Fruit fly (Drosophila melanogaster): Measurements from ENCODE around the gene ver.

Gene ver

DNA sequence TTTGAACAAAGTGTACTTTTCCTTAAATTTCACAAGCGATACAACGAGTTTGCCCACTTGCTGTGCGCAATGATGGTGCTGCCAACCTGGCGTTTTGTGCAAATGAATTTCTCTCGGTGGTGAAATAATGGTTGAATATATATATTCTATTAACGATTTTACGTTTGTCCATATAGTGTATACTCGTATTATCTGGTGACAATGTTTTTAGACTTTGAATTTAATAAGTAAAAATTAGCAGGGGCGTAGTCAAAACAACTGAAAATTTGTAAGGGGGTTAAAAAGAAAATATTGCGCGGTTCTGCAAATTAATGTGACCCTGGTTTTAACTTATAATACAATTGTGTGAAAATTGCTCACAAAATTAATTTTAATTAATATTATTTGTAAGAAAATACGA lies at the start of gene ver, which contains the start of gene Gcn5:
Gene ver, plus strand, starts transcription at position 47 of the 400 bp plus-strand sequence.
Gene Gcn5, minus strand, starts transcription at position 74 of the 400 bp plus-strand sequence.
- peak; percentile 94 for TF ChIP-seq noc (tag; optimal IDR thresholded peaks at IDR 0.05)

DNA sequence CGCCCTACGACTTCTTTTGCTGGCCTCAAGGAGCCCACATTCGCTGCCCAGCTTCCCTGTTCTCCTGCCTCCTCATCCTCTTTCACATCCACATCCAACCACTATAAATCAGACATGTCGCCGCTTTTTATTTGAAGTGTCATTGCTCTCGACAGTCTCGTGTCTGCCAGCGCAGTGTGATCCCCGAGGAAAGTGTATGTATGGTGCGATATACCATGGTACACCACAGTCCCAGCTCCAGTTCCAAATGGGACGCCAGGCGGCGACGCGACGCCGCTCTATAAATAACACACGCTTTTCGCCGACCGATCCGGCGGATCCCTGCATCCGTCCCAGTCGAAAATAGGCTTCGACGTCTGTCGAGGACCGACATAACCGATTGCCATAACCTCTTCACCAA lies 45.6 kb upstream of the ver start:
- no peak for TF ChIP-seq noc (tag; optimal IDR thresholded peaks at IDR 0.05)

DNA sequence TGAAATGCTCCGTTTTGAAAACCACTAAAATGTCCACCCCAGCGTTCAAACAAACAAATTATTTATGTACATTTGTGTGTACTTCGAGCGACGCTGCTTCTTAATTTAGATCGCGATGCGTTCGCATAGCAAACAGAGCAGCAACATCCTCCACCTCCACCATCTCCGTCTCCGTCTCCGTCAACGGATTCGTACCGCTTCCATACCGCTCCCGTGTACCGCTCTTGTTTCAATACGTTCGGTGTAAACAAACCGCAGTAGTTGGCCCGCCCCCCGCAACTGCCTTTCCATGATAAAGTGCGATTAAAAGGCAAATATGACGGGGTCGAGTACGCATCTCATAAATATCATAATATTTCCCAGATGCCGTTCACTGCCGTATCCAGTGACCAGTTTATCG lies 41.5 kb upstream of the ver start, which contains the start of gene CG33725:
Gene CG33725, plus strand, starts transcription at position 364 of the 400 bp plus-strand sequence.
- TF ChIP-seq noc (tag; optimal IDR thresholded peaks at IDR 0.05): no peak

DNA sequence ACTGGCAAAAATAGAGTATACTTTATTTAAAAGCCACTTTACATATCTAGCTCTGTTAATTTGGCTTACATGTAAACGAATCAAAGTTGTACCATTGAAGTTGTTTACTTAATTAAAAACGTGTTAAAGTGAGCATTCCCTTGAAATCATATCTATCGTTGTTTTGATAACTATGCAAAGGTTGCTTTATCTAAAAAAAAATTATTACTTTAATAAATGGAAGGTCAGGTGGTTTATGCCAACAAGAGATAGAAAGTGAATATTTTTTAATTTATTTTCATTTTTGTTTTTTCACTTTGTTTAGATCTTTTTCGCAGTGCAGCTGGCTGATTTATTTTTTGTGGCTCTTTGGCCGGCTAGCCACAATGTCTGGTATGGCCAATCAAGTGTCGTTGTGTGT lies 40.9 kb upstream of the ver start:
- TF ChIP-seq noc (tag; optimal IDR thresholded peaks at IDR 0.05): peak; percentile 9

DNA sequence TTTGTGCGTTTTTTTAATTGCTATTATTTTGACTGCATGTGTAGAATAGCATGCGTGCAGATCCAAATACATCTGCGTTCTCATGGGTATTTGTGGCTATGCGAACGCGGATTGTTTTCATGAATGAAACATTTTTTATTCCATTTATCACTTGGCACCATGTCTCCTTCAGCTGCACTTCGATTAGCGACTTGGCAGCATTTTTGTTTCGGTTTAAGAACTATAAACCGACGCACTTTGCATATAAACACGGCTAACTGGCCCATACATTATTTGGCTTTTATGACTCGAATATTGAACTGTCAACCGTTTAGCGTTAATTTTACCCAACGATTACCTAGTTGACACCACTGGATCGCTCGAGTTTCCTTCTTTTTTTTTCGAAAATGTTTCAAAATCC lies 39.3 kb upstream of the ver start:
- TF ChIP-seq noc (tag; optimal IDR thresholded peaks at IDR 0.05): no peak

DNA sequence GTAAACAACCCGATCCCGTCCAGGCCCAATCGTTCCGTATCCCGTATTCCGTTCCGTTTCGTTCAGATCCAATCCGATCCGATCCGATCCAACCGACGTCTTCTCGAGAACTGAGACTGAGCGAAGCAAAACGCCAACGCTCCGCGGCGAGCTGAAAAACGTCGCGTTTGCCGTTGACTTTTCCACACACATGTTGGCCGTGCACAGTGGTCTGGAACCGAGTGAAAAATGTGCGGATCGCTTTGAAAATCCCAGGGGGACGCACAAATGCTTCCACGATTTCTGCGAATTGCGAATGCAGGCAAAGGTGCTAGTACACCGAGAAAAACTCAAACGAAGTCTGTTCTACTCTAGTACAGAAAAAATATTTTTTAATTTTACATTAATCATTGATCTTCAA lies 38.8 kb upstream of the ver start, which contains the start of gene CG10663:
Gene CG10663, minus strand, starts transcription at position 88 of the 400 bp plus-strand sequence.
- no peak for TF ChIP-seq noc (tag; optimal IDR thresholded peaks at IDR 0.05)

DNA sequence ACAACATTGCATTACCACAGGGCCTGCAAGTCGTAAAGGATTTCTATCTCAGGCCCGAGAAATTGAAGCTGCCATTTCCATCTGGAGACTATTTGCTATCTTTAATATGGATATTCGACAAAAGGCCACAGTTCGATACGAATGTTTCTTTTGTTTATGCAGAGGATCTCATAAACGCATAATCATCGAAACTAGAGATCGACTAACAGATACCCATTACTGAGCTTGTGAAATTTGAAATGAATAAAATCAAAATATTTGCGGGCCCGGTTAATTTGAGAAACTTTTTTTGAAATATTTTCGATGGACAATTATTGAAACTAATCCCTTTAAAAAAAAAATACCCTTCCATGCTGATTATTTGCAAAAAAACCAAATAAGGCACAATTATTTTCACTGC lies 37.6 kb upstream of the ver start:
- TF ChIP-seq noc (tag; optimal IDR thresholded peaks at IDR 0.05): no peak

DNA sequence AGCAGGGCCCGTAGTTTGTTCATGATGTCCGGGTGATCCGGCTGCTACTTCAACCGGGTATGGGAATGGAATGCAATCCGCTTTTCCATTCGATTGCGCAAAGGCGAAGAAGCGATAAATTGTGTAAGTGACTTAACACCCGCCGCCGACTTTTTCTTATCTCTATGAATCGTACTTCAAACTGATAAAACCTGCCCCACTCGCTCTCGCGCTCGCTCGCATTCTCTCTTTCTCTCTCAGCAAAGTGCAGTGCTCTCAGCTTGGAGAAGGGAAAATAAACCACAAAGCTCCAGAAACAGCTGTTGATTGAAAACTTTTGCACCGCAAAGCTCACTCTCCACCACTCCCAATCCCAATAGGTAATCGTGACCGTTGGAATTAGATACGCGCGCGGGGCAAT lies 33.8 kb upstream of the ver start:
- TF ChIP-seq noc (tag; optimal IDR thresholded peaks at IDR 0.05): no peak

DNA sequence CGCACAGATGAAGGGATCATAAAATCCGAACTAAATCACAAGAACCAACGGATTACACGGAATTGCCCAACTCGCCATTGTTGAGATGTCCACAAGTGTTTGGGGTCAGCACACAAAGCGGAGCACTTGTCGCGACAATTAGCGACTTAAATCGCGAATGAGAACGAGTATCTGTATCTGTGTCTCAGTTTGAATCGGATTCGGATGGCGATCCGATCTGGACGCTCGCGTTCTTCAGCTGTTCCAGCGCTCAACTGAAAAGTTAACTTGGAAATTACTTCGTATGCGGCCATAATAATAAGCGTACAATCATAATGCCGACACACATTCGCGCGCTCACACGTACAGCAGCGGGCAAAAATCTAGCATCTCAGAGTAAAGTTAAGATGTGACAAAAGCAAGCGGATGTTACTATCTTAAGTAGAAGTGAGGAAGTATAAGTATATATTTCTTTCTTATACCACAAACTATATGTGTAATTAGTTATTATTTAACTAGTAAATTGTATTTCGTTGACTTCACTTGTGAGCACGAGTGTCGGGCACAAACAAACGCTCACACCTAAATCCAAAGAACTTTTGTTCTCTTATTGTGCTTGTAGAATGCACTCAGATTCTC lies 33.3 kb upstream of the ver start, which contains the start of gene CG10660:
Gene CG10660, minus strand, starts transcription at position 259 of the 618 bp plus-strand sequence.
- TF ChIP-seq noc (tag; optimal IDR thresholded peaks at IDR 0.05): peak; percentile 84

DNA sequence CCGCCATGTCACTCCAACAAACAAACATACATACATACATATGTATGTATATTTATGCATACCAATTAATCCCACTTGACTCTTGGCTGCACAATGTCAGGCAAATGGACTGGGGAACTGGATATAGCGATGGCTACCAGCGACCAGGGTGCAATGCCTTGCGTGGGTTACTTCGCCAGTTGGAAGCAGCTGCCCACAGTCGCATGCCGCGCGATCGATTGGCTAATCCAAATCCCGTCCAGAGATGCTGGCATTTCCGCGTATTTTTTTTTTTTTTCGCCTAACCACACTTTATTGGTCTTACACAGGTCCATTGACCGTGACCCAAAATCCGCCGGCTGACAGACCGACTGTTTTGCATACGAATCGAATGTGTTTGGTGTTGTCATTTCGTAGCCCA lies 29.5 kb upstream of the ver start:
- TF ChIP-seq noc (tag; optimal IDR thresholded peaks at IDR 0.05): no peak

DNA sequence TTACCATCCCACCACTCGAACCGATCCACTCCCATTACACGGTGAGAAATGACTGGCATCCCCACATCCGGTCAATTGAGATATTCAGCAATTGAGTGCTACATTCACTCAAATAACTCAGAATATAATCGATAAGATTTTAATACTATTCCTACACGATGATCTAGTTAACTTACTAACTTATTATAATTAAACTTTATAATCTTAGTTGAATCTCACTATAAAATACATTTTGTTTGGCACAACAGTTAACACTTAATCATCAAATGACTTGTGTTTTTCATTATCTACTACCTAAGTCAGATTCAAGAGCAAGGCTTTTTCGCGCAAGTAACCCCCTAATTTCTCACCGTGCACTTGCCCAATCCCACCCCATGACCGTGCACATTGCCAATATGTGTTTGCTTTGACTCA lies 28.5 kb upstream of the ver start:
- peak; percentile 2 for TF ChIP-seq noc (tag; optimal IDR thresholded peaks at IDR 0.05)

DNA sequence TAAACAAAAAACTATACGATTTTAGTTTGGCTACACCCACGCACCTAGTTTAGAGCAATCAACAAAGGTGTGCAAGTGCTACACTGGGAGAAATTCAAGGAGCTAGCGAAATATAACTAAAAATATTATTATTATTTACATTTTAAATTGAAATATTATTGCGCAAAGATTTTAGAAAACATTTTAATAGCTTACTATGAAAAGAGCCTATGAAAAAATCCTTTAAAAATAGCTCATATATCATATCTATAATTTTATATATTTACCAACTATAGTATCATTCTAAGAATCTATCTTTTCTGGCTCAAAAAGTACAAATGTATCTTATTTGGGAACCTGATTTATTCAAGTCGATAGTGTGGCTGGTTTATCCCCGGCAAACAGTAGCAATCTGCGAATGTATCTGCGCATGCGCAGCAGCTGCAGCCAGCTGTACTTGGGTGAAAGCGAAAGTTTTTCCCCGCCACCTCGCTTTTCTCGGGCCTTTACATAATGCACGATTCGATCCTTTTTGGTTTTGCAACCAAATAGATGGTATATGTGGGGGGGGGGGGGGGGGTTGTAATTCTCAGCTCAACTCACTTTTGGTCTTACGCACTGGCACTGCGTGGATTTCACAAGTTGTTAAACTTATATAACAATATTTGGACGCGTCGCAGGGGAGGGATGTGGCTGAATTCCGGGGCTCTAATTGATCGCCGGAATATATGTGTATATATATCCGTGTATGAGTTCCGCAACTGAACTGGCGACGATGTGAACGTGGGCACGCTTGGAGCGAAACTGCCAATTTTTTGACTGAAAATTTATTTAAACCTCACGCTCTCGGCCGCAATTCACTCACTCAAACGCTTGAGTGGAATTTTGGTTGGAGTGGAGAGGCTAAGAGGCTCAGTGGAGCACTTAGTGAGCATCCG lies 27.1 kb upstream of the ver start, which contains the start of gene CG10657:
Gene CG10657, minus strand, starts transcription at position 789 of the 917 bp plus-strand sequence.
- no peak for TF ChIP-seq noc (tag; optimal IDR thresholded peaks at IDR 0.05)

DNA sequence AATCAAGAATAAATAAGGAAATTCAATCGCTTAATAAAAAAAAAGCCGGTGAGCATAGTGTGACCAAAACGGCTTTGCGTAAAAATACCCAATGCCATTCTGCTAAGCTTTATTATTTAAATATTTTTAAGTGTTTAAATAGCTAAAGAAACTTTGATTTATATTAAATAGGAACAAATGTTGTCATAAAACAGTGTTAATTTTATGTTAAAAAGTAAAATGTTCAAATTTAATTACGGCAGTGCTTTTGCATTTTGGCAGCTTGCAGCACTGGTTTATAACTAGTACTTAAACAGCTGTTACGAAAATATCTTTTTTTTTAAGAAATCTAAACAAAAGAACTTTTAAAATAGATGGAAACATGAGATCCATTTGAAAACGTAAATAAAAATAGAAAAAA lies 22.5 kb upstream of the ver start, which contains the start of the genes CG10638 and CG10681:
Gene CG10638, minus strand, starts transcription at position 63 of the 400 bp plus-strand sequence.
Gene CG10681, plus strand, starts transcription at position 265 of the 400 bp plus-strand sequence.
- no peak for TF ChIP-seq noc (tag; optimal IDR thresholded peaks at IDR 0.05)

DNA sequence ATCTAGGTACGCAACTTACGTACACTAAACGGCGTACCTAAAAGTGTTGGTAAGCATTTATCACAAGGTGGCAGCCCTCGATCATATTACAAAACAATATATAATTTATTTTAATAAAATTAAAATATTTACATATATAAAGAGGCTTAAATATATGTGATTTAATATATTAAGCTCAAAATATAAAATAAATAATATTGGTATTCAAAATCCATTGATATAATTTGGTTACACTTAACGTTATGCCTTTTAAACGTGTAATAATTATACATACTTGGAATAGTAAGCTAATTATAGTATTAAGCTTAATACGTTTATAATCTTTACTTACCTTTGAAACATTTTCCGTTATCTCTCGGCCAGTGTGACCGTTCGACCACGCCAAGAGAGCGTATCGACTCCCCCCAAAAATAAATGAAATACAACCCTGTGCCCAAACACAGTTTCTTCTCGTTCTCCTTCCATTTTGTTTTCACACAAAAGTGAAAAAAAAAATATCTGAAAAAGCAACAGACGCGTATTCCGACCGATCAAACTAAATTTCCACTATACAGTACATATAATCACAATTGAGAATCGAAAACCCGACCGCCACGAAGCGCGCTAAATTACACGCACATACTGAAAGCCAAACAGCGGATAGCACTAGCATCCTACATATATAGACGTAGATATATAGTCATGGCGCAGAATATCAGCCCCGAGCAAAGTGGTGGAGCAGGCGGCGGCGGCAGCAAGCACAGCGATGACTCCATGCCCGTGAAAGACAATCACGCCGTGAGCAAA lies 19.7 kb upstream of the ver start, which contains the start of the genes CG10646 and vih:
Gene CG10646, minus strand, starts transcription at position 30 of the 786 bp plus-strand sequence.
Gene vih, plus strand, starts transcription at position 428 of the 786 bp plus-strand sequence.
- TF ChIP-seq noc (tag; optimal IDR thresholded peaks at IDR 0.05): no peak

DNA sequence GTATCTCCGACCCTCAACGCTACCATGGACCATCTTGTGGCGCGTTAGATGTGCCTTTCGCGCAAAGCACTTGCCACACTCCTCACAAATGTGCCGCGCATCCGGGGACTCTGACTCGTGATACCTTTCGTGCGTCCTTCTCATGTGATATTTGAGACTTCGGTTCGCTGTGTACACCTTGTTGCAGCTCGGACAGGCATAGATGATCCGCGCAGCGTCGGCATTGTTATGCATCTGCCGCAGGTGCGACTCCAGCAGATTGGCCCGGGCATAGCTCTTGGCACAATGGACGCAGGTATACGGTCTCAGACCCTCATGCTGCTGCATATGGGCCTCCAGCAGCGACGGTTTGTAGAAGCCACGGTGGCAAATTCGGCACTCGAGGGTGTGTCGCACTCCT lies 17.8 kb upstream of the ver start:
- no peak for TF ChIP-seq noc (tag; optimal IDR thresholded peaks at IDR 0.05)

Measured in whole organism, larva.